Worm (Caenorhabditis elegans): ENCODE data around the gene C44H4.6.
A peak's percentile ranks its signal among the peaks of the same experiment; 100 is the strongest.

The C44H4.6 gene

ce11 chrX:14559084-14559483 lies 40.1 kb downstream of the C44H4.6 start:
- TF ChIP-seq lim-7 (GFP tag; IDR thresholded peaks at IDR 0.05) (no peak), daf-12 (tag; optimal IDR thresholded peaks at IDR 0.05) (no peak), nhr-42 (GFP tag; IDR thresholded peaks at IDR 0.05) (no peak), hlh-11 (tag; optimal IDR thresholded peaks at IDR 0.05) (no peak), daf-16 (GFP tag; optimal IDR thresholded peaks at IDR 0.05) (no peak), daf-16 (tag; optimal IDR thresholded peaks at IDR 0.05) (no peak), F10B5.3 (tag; optimal IDR thresholded peaks at IDR 0.05) (no peak), jun-1 (tag; optimal IDR thresholded peaks at IDR 0.05) (no peak), lir-3 (tag; optimal IDR thresholded peaks at IDR 0.05) (no peak), nhr-41 (GFP tag; IDR thresholded peaks at IDR 0.05) (no peak), duxl-1 (tag; optimal IDR thresholded peaks at IDR 0.05; ENCODE audit: poor library complexity) (no peak), dve-1 (tag; optimal IDR thresholded peaks at IDR 0.05; ENCODE audit: insufficient read depth) (no peak), attf-4 (tag; optimal IDR thresholded peaks at IDR 0.05) (no peak), dmd-6 (GFP tag; IDR thresholded peaks at IDR 0.05) (no peak), lin-1 (GFP tag; IDR thresholded peaks at IDR 0.05) (no peak), Y105C5A.15 (GFP tag; IDR thresholded peaks at IDR 0.05) (no peak), rbr-2 (tag; optimal IDR thresholded peaks at IDR 0.05) (no peak), unc-39 (tag; optimal IDR thresholded peaks at IDR 0.05) (no peak), skn-1 (tag; optimal IDR thresholded peaks at IDR 0.05) (no peak)

ce11 chrX:14557936-14558554 lies 41.1 kb downstream of the C44H4.6 start, which contains the start of gene nhr-3:
nhr-3 (plus strand) TSS chrX:14558504.
- TF ChIP-seq ceh-28 (tag; optimal IDR thresholded peaks at IDR 0.05) = no peak
- TF ChIP-seq mep-1 (tag; optimal IDR thresholded peaks at IDR 0.05) = no peak
- no peak for TF ChIP-seq mdt-29 (GFP tag; IDR thresholded peaks at IDR 0.05)
- TF ChIP-seq egl-27 (tag; optimal IDR thresholded peaks at IDR 0.05) = no peak
- peak; percentile 26 for TF ChIP-seq mes-2 (tag; optimal IDR thresholded peaks at IDR 0.05; ENCODE audit: poor library complexity, severe bottlenecking)
- peak; percentile 8 for TF ChIP-seq nhr-6 (tag; optimal IDR thresholded peaks at IDR 0.05)
- TF ChIP-seq nhr-10 (tag; optimal IDR thresholded peaks at IDR 0.05) = peak; percentile 26
- no peak for TF ChIP-seq madf-9 (GFP tag; conservative IDR thresholded peaks at IDR 0.05)
- no peak for TF ChIP-seq set-16 (GFP tag; IDR thresholded peaks at IDR 0.05)
- TF ChIP-seq aha-1 (tag) = peak; percentile 58
- TF ChIP-seq spr-1 (tag; optimal IDR thresholded peaks at IDR 0.05) = no peak
- no peak for TF ChIP-seq ceh-82 (tag; optimal IDR thresholded peaks at IDR 0.05)
- TF ChIP-seq hlh-11 (tag; optimal IDR thresholded peaks at IDR 0.05) = peak; percentile 56
- peak; percentile 93 for TF ChIP-seq nhr-28 (tag; optimal IDR thresholded peaks at IDR 0.05)
- TF ChIP-seq jun-1 (tag; optimal IDR thresholded peaks at IDR 0.05) = peak; percentile 17
- no peak for TF ChIP-seq gei-8 (GFP tag; optimal IDR thresholded peaks at IDR 0.05)
- TF ChIP-seq lin-13 (GFP tag; optimal IDR thresholded peaks at IDR 0.05) = no peak
- TF ChIP-seq nhr-77 (tag; optimal IDR thresholded peaks at IDR 0.05) = peak; percentile 38
- no peak for TF ChIP-seq daf-16 (GFP tag; optimal IDR thresholded peaks at IDR 0.05)
- peak; percentile 48 for TF ChIP-seq daf-16 (tag; optimal IDR thresholded peaks at IDR 0.05)
- no peak for TF ChIP-seq fkh-10 (GFP tag; optimal IDR thresholded peaks at IDR 0.05)
- TF ChIP-seq nhr-111 (GFP tag; optimal IDR thresholded peaks at IDR 0.05) = no peak
- TF ChIP-seq duxl-1 (tag; optimal IDR thresholded peaks at IDR 0.05; ENCODE audit: poor library complexity) = no peak
- TF ChIP-seq nhr-48 (tag; optimal IDR thresholded peaks at IDR 0.05) = peak; percentile 36
- no peak for TF ChIP-seq lin-39 (tag; optimal IDR thresholded peaks at IDR 0.05)
- peak in 1 of 2 experiments; percentile 99 for TF ChIP-seq unc-62 (GFP tag; optimal IDR thresholded peaks at IDR 0.05 in 1 of 2)
- TF ChIP-seq unc-62 (tag; optimal IDR thresholded peaks at IDR 0.05) = no peak
- TF ChIP-seq vab-7 (GFP tag; IDR thresholded peaks at IDR 0.05) = no peak
- peak; percentile 75 for TF ChIP-seq dmd-6 (GFP tag; IDR thresholded peaks at IDR 0.05)
- no peak for TF ChIP-seq ces-1 (GFP tag; optimal IDR thresholded peaks at IDR 0.05)
- TF ChIP-seq snpc-1.2 (GFP tag; IDR thresholded peaks at IDR 0.05) = no peak
- no peak for TF ChIP-seq mxl-2 (GFP tag; conservative IDR thresholded peaks at IDR 0.05)
- TF ChIP-seq dve-1 (tag; optimal IDR thresholded peaks at IDR 0.05; ENCODE audit: insufficient read depth) = peak; percentile 51
- TF ChIP-seq pqm-1 (tag; optimal IDR thresholded peaks at IDR 0.05) = peak; percentile 65
- peak; percentile 79 for TF ChIP-seq hlh-30 (tag; optimal IDR thresholded peaks at IDR 0.05; ENCODE audit: insufficient read depth)
- peak in 1 of 2 experiments; percentile 9 for TF ChIP-seq hif-1 (tag; optimal IDR thresholded peaks at IDR 0.05)
